Worm (Caenorhabditis elegans) whole organism, L4 larva: ENCODE data around the gene rfk-1.
A peak's percentile ranks its signal among the peaks of the same experiment; 100 is the strongest.

Experiments used
- hlh-11 ChIP-seq: fragments of 200-800 bp; sonication (Bioruptor generic); optimal IDR thresholded peaks from 2 replicates; lab custom pipeline; 2018; ENCODE audit warnings: mild to moderate bottlenecking, missing genetic modification characterization, missing compliant biosample characterization
- pqm-1 ChIP-seq: sonication (generic microtip); optimal IDR thresholded peaks from 2 replicates; lab custom pipeline; 2017; ENCODE audit warnings: missing biosample characterization, missing genetic modification characterization
- ztf-11 ChIP-seq: fragments of 150-350 bp; optimal IDR thresholded peaks from 2 replicates; lab custom pipeline; 2014; ENCODE audit warnings: missing biosample characterization, missing genetic modification characterization

DNA sequence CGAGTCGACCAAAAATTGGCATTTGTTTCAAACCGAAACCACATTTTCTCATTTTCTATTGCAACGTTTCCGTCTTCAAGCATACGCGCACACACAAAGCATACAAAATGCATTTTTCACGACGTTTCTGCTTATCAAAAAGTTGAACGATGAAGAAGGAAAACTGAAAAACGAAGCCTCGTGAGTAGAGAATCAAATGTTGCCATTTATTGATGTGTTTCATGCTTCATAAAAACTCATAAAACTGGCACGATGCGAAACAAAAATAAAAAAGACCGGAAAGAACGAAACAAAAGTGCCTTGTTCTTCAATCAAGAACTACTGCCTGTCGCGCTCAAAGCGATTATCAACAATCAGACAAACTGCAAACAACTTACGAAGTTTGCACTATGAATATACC is 11.2 kb upstream of the rfk-1 start:
- TF ChIP-seq hlh-11 (tag; lab: Kevin White, UChicago) (peak; percentile 29), ztf-11 (tag; lab: Kevin White, UChicago) (no peak), pqm-1 (tag; lab: Kevin White, UChicago) (peak; percentile 14)
